Worm (Caenorhabditis elegans): ENCODE data around the gene mcm-10.

Gene mcm-10

DNA sequence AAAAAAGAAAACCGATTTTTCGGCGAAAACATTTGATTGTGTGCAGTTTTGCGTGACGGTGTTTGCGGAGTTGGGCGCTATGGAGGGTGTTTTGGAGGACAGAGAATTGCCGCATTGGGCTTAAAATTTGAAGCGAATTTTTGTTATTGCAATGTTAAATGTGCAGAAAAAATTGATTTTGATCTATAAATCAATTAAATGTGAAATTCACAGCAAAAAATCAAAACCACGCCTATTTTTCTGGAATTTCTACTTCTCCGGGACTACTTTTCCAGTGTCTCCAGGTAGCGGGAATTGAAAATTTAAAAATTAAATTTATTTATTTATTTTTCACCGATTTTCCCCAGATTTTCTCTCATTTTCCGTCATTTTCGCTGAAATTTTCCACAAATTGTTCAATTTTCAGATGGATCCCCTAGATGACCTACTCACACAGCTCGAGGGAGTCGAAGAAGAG lies at the start of gene mcm-10 (continued):
- TF ChIP-seq egl-13 (tag; optimal IDR thresholded peaks at IDR 0.05), result peak; percentile 86
- TF ChIP-seq F16B12.6 (tag; optimal IDR thresholded peaks at IDR 0.05), result peak; percentile 93
- TF ChIP-seq alr-1 (tag; optimal IDR thresholded peaks at IDR 0.05; ENCODE audit: borderline replicate concordance), result no peak
- TF ChIP-seq pqm-1 (tag; optimal IDR thresholded peaks at IDR 0.05), result no peak
- TF ChIP-seq nhr-76 (tag; optimal IDR thresholded peaks at IDR 0.05), result no peak
- peak; percentile 34 to 43 (median 43) for TF ChIP-seq ceh-82 (tag; optimal IDR thresholded peaks at IDR 0.05)
- TF ChIP-seq nhr-77 (tag; optimal IDR thresholded peaks at IDR 0.05), result peak; percentile 72
- peak; percentile 66 to 82 for TF ChIP-seq lsy-2 (tag; optimal IDR thresholded peaks at IDR 0.05)
- peak; percentile 89 for TF ChIP-seq dsc-1 (tag; optimal IDR thresholded peaks at IDR 0.05)
- TF ChIP-seq unc-30 (tag; optimal IDR thresholded peaks at IDR 0.05), result no peak
- peak; percentile 65 for TF ChIP-seq C16A3.4 (tag; optimal IDR thresholded peaks at IDR 0.05)
- no peak for TF ChIP-seq nhr-28 (tag; optimal IDR thresholded peaks at IDR 0.05)
- TF ChIP-seq hlh-17 (GFP tag; optimal IDR thresholded peaks at IDR 0.05; ENCODE audit: borderline replicate concordance), result no peak
- peak; percentile 72 for TF ChIP-seq mep-1 (tag; optimal IDR thresholded peaks at IDR 0.05)
- peak; percentile 82 for TF ChIP-seq unc-86 (tag; optimal IDR thresholded peaks at IDR 0.05)
- TF ChIP-seq sptf-1 (tag; optimal IDR thresholded peaks at IDR 0.05), result no peak
- no peak for TF ChIP-seq pag-3 (tag; optimal IDR thresholded peaks at IDR 0.05; ENCODE audit: borderline replicate concordance, insufficient read depth)
- TF ChIP-seq nhr-47 (tag; optimal IDR thresholded peaks at IDR 0.05), result peak; percentile 95
- TF ChIP-seq egl-27 (tag; optimal IDR thresholded peaks at IDR 0.05), result no peak
- TF ChIP-seq fos-1 (tag; optimal IDR thresholded peaks at IDR 0.05), result peak; percentile 52
- peak; percentile 87 for TF ChIP-seq nhr-20 (tag; optimal IDR thresholded peaks at IDR 0.05)
- TF ChIP-seq unc-62 (GFP tag; optimal IDR thresholded peaks at IDR 0.05), result no peak
- TF ChIP-seq nhr-237 (tag; optimal IDR thresholded peaks at IDR 0.05), result peak; percentile 65
- TF ChIP-seq nhr-11 (tag; optimal IDR thresholded peaks at IDR 0.05), result no peak
- peak; percentile 87 to 90 (median 90) for TF ChIP-seq dpl-1 (GFP tag; optimal IDR thresholded peaks at IDR 0.05)
- no peak for TF ChIP-seq zag-1 (tag; optimal IDR thresholded peaks at IDR 0.05)
- peak; percentile 50; the same call in 1 of the 2 replicates for TF ChIP-seq mab-9 (GFP tag; IDR thresholded peaks at IDR 0.05)
- TF ChIP-seq pax-3 (tag; optimal IDR thresholded peaks at IDR 0.05), result peak; percentile 97
- TF ChIP-seq ztf-4 (tag; optimal IDR thresholded peaks at IDR 0.05), result no peak
- no peak for TF ChIP-seq zip-4 (GFP tag; optimal IDR thresholded peaks at IDR 0.05)
- TF ChIP-seq skn-1 (tag; optimal IDR thresholded peaks at IDR 0.05), result no peak
- peak; percentile 41 for TF ChIP-seq unc-130 (tag; optimal IDR thresholded peaks at IDR 0.05)

DNA sequence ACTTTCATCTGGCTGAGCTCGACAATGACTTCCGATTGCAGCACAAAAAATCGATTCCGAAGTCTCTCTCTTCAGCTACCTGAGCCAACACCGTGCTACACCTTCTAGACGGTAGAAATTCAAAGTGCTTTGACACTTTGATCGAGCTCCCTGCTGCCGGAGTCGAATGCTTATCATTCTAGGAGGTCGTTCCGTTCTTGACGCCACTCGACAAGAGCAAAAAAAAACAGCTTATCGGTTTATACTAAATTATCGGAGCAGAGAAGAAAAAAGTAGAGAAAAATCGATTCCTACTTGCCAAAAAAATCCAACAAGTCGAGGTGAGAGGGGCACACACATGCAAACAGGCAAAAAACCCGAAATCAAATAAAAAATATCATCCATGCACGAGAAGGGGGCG lies 48.8 kb upstream of the mcm-10 start:
- TF ChIP-seq dsc-1 (tag; optimal IDR thresholded peaks at IDR 0.05) (no peak), irx-1 (tag; optimal IDR thresholded peaks at IDR 0.05) (no peak), mef-2 (tag; optimal IDR thresholded peaks at IDR 0.05) (no peak), efl-1 (optimal IDR thresholded peaks at IDR 0.05) (no peak), efl-1 (GFP tag; optimal IDR thresholded peaks at IDR 0.05 in 1 of 2) (peak in 1 of 2 experiments; percentile 24), grh-1 (GFP tag; IDR thresholded peaks at IDR 0.05) (no peak), unc-30 (tag; optimal IDR thresholded peaks at IDR 0.05) (no peak)

DNA sequence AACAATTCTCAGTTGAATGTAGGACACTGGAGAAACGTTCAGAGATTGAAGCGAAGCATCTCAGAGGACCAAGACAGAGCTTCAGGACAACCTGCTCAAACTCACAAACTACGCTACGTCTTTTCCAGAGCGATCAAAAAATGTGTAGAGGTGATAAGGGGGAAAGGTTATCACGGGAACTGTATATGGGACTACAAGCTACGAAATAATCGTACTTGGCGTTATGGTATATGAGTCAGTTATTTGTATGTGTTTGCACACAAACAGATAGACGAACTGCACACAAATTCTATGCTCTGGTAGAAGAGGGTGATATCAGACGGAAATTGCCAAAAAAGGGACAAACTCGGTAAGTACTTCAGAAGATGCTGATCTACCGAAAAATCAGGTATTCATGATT lies 48.2 kb upstream of the mcm-10 start:
- no peak for TF ChIP-seq sup-37 (GFP tag; optimal IDR thresholded peaks at IDR 0.05)
- TF ChIP-seq elt-2 (tag; optimal IDR thresholded peaks at IDR 0.05), result peak; percentile 6
- TF ChIP-seq efl-1 (optimal IDR thresholded peaks at IDR 0.05), result no peak
- TF ChIP-seq efl-1 (GFP tag; optimal IDR thresholded peaks at IDR 0.05 in 1 of 2), result peak in 1 of 2 experiments; percentile 36
- TF ChIP-seq egl-27 (tag; optimal IDR thresholded peaks at IDR 0.05), result no peak
- no peak for TF ChIP-seq swsn-7 (tag; optimal IDR thresholded peaks at IDR 0.05)
- TF ChIP-seq isw-1 (GFP tag; IDR thresholded peaks at IDR 0.05), result no peak
- TF ChIP-seq rnt-1 (tag; optimal IDR thresholded peaks at IDR 0.05), result no peak
- no peak for TF ChIP-seq nhr-76 (tag; optimal IDR thresholded peaks at IDR 0.05)

Data from whole organism, L1 larva.